Worm (Caenorhabditis elegans): ENCODE data around the gene R09H10.5.

DNA sequence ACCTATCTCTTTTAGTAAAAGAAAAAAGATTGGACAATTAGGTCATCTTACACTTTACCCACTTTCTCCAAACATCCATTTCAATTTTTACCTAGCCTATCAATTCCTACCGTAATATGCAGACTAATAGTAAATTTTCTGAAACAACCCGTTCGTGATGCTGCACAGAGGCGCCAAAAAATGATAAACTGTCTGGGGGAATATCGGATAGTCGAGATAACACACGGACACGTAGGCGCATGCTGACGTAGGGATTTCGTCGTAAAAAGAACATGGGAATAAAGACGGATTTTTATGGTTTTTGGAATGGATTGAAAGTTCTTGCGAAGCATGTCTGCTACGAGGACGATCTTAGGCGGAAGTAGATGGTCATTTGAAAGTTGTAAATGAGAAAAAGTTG is 12.3 kb downstream of the R09H10.5 start:
- TF ChIP-seq mec-3 (tag; optimal IDR thresholded peaks at IDR 0.05; ENCODE audit: borderline replicate concordance) (no peak), lin-11 (tag; optimal IDR thresholded peaks at IDR 0.05) (no peak), nhr-11 (tag; optimal IDR thresholded peaks at IDR 0.05) (no peak), rnt-1 (tag; optimal IDR thresholded peaks at IDR 0.05) (no peak), pha-4 (tag; optimal IDR thresholded peaks at IDR 0.05) (no peak)
